Worm (Caenorhabditis elegans): ENCODE results near the gene acly-2.

DNA sequence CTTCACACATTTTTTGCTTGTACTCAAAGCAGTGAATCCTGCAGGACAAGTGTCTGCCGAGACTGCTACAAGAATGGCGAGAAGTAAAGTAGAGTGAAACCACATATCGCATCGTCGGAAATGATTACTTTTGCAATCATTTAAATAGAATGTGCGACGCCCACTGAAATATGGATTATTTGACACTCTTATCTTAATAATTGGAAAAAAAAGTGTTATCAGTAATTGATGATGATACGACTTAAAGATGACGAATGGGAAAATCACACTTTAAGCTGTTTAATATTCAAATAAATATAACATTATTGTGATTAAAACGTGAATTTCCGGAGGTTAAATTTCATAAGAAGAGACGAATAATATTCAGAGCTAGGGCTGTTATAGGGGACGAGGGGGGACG, 21.7 kb downstream of the acly-2 start, which contains the start of gene clec-41:
- no peak for TF ChIP-seq nhr-76 (tag; optimal IDR thresholded peaks at IDR 0.05)
- no peak for TF ChIP-seq unc-62 (GFP tag; optimal IDR thresholded peaks at IDR 0.05)
- no peak for TF ChIP-seq pha-4 (tag; optimal IDR thresholded peaks at IDR 0.05)
- no peak for TF ChIP-seq unc-39 (tag; optimal IDR thresholded peaks at IDR 0.05)

Data from whole organism, mixed stage, embryonic.